Worm (Caenorhabditis elegans) whole organism, early embryonic: ENCODE measurements around the gene F56D6.8.

ENCODE experiments used
- F13C5.2 ChIP-seq: sonication (generic microtip); optimal IDR thresholded peaks from 2 replicates; lab custom pipeline; 2017; ENCODE audit warnings: mild to moderate bottlenecking, missing genetic modification characterization, inconsistent platforms, missing compliant biosample characterization
- aly-1 ChIP-seq: sonication (generic microtip); optimal IDR thresholded peaks from 2 replicates; lab custom pipeline; 2016; ENCODE audit warnings: missing genetic modification characterization, missing compliant biosample characterization
- ceh-13 ChIP-seq: fragments of 200-800 bp; sonication (Bioruptor generic); optimal IDR thresholded peaks from 2 replicates; lab custom pipeline; 2018; ENCODE audit warnings: mild to moderate bottlenecking, missing genetic modification characterization, missing compliant biosample characterization
- ets-7 ChIP-seq: sonication (generic microtip); optimal IDR thresholded peaks from 2 replicates; lab custom pipeline; 2016; ENCODE audit warnings: missing genotype, missing genetic modification characterization, missing compliant biosample characterization
- flt-1 ChIP-seq: fragments of 200-800 bp; sonication (Bioruptor generic); IDR thresholded peaks from 2 replicates; pipeline ENCODE4 v1.3.6; 2022; ENCODE audit warnings: missing genetic modification characterization, missing compliant biosample characterization
- hmbx-1 ChIP-seq: sonication (generic microtip); optimal IDR thresholded peaks from 2 replicates; lab custom pipeline; 2016; ENCODE audit warnings: mild to moderate bottlenecking, missing genetic modification characterization, missing compliant biosample characterization
- hmg-4 ChIP-seq: fragments of 200-800 bp; sonication (Bioruptor generic); optimal IDR thresholded peaks from 2 replicates; lab custom pipeline; 2018; ENCODE audit warnings: mild to moderate bottlenecking, missing genetic modification characterization, missing compliant biosample characterization
- hnd-1 ChIP-seq: sonication (generic microtip); optimal IDR thresholded peaks from 2 replicates; lab custom pipeline; 2016; ENCODE audit warnings: missing genetic modification characterization, missing compliant biosample characterization
- scrt-1 ChIP-seq: fragments of 200-800 bp; sonication (Bioruptor generic); IDR thresholded peaks from 2 replicates; pipeline ENCODE4 v1.3.6; 2022; ENCODE audit warnings: missing genetic modification characterization, missing compliant biosample characterization
- tbx-11 ChIP-seq: fragments of 200-800 bp; sonication (Bioruptor generic); IDR thresholded peaks from 2 replicates; pipeline ENCODE4 v1.3.6; 2022; ENCODE audit warnings: missing genetic modification characterization, missing compliant biosample characterization
- tbx-37 ChIP-seq: fragments of 200-800 bp; sonication (Bioruptor generic); conservative IDR thresholded peaks from 2 replicates; pipeline ENCODE4 v1.3.6; 2022; ENCODE audit warnings: missing genetic modification reagents, missing genetic modification characterization, missing compliant biosample characterization
- tra-4 ChIP-seq: sonication (generic microtip); optimal IDR thresholded peaks from 2 replicates; lab custom pipeline; 2017; ENCODE audit warnings: missing genetic modification characterization, missing compliant biosample characterization

Gene F56D6.8

DNA sequence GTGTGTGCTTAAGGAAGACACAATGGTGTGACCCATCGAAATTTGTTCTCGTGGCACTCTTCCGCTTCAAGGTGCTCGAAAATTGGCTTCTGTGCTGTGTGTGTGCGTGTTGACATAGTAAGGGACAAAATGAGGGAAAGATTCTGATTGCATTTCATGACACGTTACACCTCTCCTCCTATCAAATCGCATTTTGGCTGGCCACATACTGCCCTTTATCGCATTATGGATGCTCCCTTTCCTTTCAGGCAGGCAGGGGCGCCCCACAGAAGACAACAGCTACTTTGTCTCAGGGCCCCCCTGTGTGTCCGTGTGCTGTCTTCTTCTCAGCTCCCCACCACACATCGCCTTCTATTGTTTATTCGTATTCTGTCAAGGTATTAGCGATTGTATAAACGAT lies 46.7 kb downstream of the F56D6.8 start:
- TF ChIP-seq tra-4 (tag; lab: Kevin White, UChicago) = no peak
- no peak for TF ChIP-seq hnd-1 (tag; lab: Kevin White, UChicago)
- no peak for TF ChIP-seq flt-1
- TF ChIP-seq aly-1 (tag; lab: Kevin White, UChicago) = no peak
- TF ChIP-seq ceh-13 (GFP tag; lab: Kevin White, UChicago) = no peak
- TF ChIP-seq tbx-11 (GFP tag; lab: Robert Waterston, UW) = no peak
- no peak for TF ChIP-seq F13C5.2 (tag; lab: Kevin White, UChicago)
- TF ChIP-seq ets-7 (tag; lab: Kevin White, UChicago) = no peak

DNA sequence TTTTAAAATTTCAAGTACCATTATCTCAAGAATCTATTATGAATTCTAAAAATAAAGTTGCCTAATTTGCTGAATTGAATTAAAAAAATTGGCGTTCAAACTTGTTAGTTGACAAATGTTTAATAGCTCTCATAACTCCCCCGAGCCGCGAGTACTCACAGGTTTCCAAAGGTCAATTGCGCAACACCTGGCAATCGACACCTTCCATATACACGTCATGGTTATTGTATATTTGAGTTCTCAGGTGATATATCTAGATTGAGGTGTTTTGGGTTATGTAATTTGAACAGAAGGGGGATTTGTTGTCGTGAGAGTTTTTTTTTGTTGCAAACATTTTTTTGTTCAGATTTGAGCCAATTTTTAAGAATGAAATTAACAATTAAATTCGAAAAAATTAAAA lies 49.6 kb downstream of the F56D6.8 start:
- TF ChIP-seq hmg-4 (GFP tag; lab: Kevin White, UChicago) = no peak
- TF ChIP-seq hmbx-1 = no peak
- no peak for TF ChIP-seq tbx-37 (GFP tag; lab: Robert Waterston, UW)
- TF ChIP-seq hnd-1 (tag; lab: Kevin White, UChicago) = no peak
- TF ChIP-seq F13C5.2 (tag; lab: Kevin White, UChicago) = no peak
- TF ChIP-seq scrt-1 = no peak
- TF ChIP-seq ets-7 (tag; lab: Kevin White, UChicago) = no peak
- no peak for TF ChIP-seq tra-4 (tag; lab: Kevin White, UChicago)
